Worm (Caenorhabditis elegans) whole organism, L4/young adult: ENCODE measurements around the gene Y32G9B.1.

Experiments used
- W03F9.2 ChIP-seq: fragments of 150-350 bp; optimal IDR thresholded peaks from 2 replicates; lab custom pipeline; 2014; ENCODE audit warnings: missing biosample characterization, missing genetic modification characterization
- dao-5 ChIP-seq: sonication (generic microtip); optimal IDR thresholded peaks from 2 replicates; lab custom pipeline; 2016; ENCODE audit warnings: missing genotype, missing genetic modification characterization, moderate library complexity, missing compliant biosample characterization
- him-1 ChIP-seq: sonication (generic microtip); optimal IDR thresholded peaks from 2 replicates; lab custom pipeline; 2016; ENCODE audit warnings: missing genotype, missing genetic modification reagents, missing genetic modification characterization, missing compliant biosample characterization

ce11 chrV:1868025-1868424 lies 38.2 kb upstream of the Y32G9B.1 start:
- TF ChIP-seq W03F9.2 (tag; lab: Kevin White, UChicago): no peak
- no peak for TF ChIP-seq dao-5 (tag; lab: Kevin White, UChicago)
- no peak for TF ChIP-seq him-1 (tag; lab: Kevin White, UChicago)
